Fruit fly (Drosophila melanogaster): ENCODE measurements around the gene Or71a.

Gene Or71a

DNA sequence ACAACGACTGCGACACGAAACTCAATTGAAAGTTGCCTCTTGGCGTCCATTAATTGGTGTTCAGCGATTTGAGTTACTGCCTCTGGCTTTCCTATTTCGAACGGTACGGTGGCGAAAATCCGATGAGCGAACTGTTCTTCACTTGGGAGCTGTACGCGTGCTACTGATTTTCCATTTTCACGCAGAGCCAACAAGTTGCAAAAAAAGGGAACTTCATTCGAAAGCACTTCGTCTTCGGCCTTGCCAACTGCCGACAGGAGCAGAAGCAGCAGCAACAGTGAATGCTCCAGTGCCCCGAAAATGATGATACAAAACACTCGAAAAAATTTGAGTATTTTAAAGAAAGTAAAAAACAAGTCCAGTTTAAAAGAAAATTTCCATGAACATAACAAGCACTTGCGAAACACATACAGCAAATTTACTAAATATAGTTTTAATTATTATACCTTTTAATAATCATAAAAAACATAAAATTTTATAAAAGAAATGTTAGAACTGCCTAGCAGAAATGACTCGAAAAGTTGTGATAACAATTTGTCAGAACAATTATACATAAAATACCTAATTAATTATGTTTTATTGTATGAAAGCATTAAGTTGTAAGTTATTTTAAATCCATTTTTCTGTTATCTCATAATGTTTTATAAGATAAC lies 44.1 kb downstream of the Or71a start (continued):
- TF ChIP-seq CG11723 (GFP tag; optimal IDR thresholded peaks at IDR 0.05), result peak; percentile 6
- TF ChIP-seq CG10959 (GFP tag; IDR thresholded peaks at IDR 0.05), result no peak
- TF ChIP-seq CG7839 (tag; optimal IDR thresholded peaks at IDR 0.05), result peak; percentile 64
- TF ChIP-seq CG15073 (GFP tag; optimal IDR thresholded peaks at IDR 0.05), result no peak
- no peak for TF ChIP-seq lov (optimal IDR thresholded peaks at IDR 0.05)
- no peak for TF ChIP-seq lov (GFP tag; IDR thresholded peaks at IDR 0.05)
- TF ChIP-seq E2f1 (GFP tag; IDR thresholded peaks at IDR 0.05), result no peak
- no peak for TF ChIP-seq bowl (GFP tag; IDR thresholded peaks at IDR 0.05)
- peak; percentile 40 for TF ChIP-seq sug (tag; optimal IDR thresholded peaks at IDR 0.05)
- TF ChIP-seq chif (GFP tag; optimal IDR thresholded peaks at IDR 0.05), result no peak
- TF ChIP-seq CG2712 (tag; optimal IDR thresholded peaks at IDR 0.05), result peak; percentile 42
- TF ChIP-seq D (optimal IDR thresholded peaks at IDR 0.05), result no peak
- peak; percentile 30 for TF ChIP-seq D (GFP tag; optimal IDR thresholded peaks at IDR 0.05)
- no peak for TF ChIP-seq Optix (GFP tag; IDR thresholded peaks at IDR 0.05)
- TF ChIP-seq CG9437 (GFP tag; optimal IDR thresholded peaks at IDR 0.05), result peak; percentile 40
- no peak for TF ChIP-seq dm (GFP tag; optimal IDR thresholded peaks at IDR 0.05)
- TF ChIP-seq D19B (GFP tag; optimal IDR thresholded peaks at IDR 0.05), result peak; percentile 23
- peak; percentile 6 for TF ChIP-seq CG5180 (GFP tag; optimal IDR thresholded peaks at IDR 0.05)
- peak; percentile 32 for TF ChIP-seq Ssrp (tag; optimal IDR thresholded peaks at IDR 0.05)
- TF ChIP-seq Hmx (GFP tag; optimal IDR thresholded peaks at IDR 0.05), result no peak
- peak; percentile 37 for TF ChIP-seq B-H2 (GFP tag; optimal IDR thresholded peaks at IDR 0.05)
- TF ChIP-seq ac (GFP tag; optimal IDR thresholded peaks at IDR 0.05), result no peak
- no peak for TF ChIP-seq otp (GFP tag; IDR thresholded peaks at IDR 0.05)
- TF ChIP-seq Oli (tag; optimal IDR thresholded peaks at IDR 0.05), result peak; percentile 38
- TF ChIP-seq Eip74EF (GFP tag; optimal IDR thresholded peaks at IDR 0.05), result peak in 1 of 2 experiments; percentile 30
- TF ChIP-seq cwo (GFP tag; optimal IDR thresholded peaks at IDR 0.05), result peak; percentile 56
- TF ChIP-seq H2.0 (GFP tag; IDR thresholded peaks at IDR 0.05), result no peak
- no peak for TF ChIP-seq CG7963 (GFP tag; IDR thresholded peaks at IDR 0.05; ENCODE audit: partially characterized antibody)
- TF ChIP-seq gem (tag; optimal IDR thresholded peaks at IDR 0.05), result peak; percentile 68
- TF ChIP-seq CG2678 (tag; optimal IDR thresholded peaks at IDR 0.05), result peak; percentile 83
- TF ChIP-seq PHDP (tag; optimal IDR thresholded peaks at IDR 0.05), result peak; percentile 29
- TF ChIP-seq Med (GFP tag), result peak; percentile 56
- TF ChIP-seq bcd (GFP tag; optimal IDR thresholded peaks at IDR 0.05), result peak; percentile 49
- no peak for TF ChIP-seq trem (tag; optimal IDR thresholded peaks at IDR 0.05)
- peak; percentile 63 for TF ChIP-seq dmrt99B (tag; optimal IDR thresholded peaks at IDR 0.05)
- TF ChIP-seq sr (GFP tag; IDR thresholded peaks at IDR 0.05), result no peak
- no peak for TF ChIP-seq MTF-1 (GFP tag; optimal IDR thresholded peaks at IDR 0.05; ENCODE audit: borderline replicate concordance)
- TF ChIP-seq sens (GFP tag), result peak; percentile 41
- no peak for TF ChIP-seq chinmo (GFP tag; IDR thresholded peaks at IDR 0.05; ENCODE audit: partially characterized antibody)
- no peak for TF ChIP-seq dmrt11E (tag; optimal IDR thresholded peaks at IDR 0.05)
- TF ChIP-seq CG7357 (GFP tag; IDR thresholded peaks at IDR 0.05), result no peak
- TF ChIP-seq CG6175 (GFP tag; IDR thresholded peaks at IDR 0.05), result no peak
- peak; percentile 55 for TF ChIP-seq CG13424 (tag; optimal IDR thresholded peaks at IDR 0.05)
- TF ChIP-seq corto (GFP tag; optimal IDR thresholded peaks at IDR 0.05), result no peak
- no peak for TF ChIP-seq trh (GFP tag; optimal IDR thresholded peaks at IDR 0.05)
- peak; percentile 45 for TF ChIP-seq CG6854 (GFP tag; optimal IDR thresholded peaks at IDR 0.05)
- TF ChIP-seq Nf-YB (GFP tag; optimal IDR thresholded peaks at IDR 0.05), result peak; percentile 36
- TF ChIP-seq CG12104 (GFP tag; optimal IDR thresholded peaks at IDR 0.05), result peak; percentile 21
- peak; percentile 35 for TF ChIP-seq CG2120 (GFP tag; optimal IDR thresholded peaks at IDR 0.05)
- TF ChIP-seq Dip2 (GFP tag; IDR thresholded peaks at IDR 0.05), result no peak
